Worm (Caenorhabditis elegans) whole organism, L4 larva: ENCODE measurements around the gene T10B10.8.

ENCODE experiments used
- D1046.2 ChIP-seq: fragments of 200-800 bp; sonication (Bioruptor generic); IDR thresholded peaks from 2 replicates; pipeline ENCODE4 v1.3.6; 2022; ENCODE audit warnings: missing genetic modification characterization, missing compliant biosample characterization
- ama-1 ChIP-seq: fragments of 150-350 bp; optimal IDR thresholded peaks from 2 replicates; lab custom pipeline; 2014; ENCODE audit warnings: inconsistent platforms, mixed read lengths
- attf-4 ChIP-seq: sonication (generic microtip); optimal IDR thresholded peaks from 3 replicates; lab custom pipeline; 2017; ENCODE audit warnings: missing biosample characterization, missing genetic modification characterization
- dmd-6 ChIP-seq: fragments of 200-800 bp; sonication (Bioruptor generic); IDR thresholded peaks from 2 replicates; pipeline ENCODE4 v1.3.6; 2022; ENCODE audit warnings: missing genetic modification reagents, missing genetic modification characterization, missing compliant biosample characterization
- fkh-10 ChIP-seq: fragments of 150-350 bp; optimal IDR thresholded peaks from 2 replicates; lab custom pipeline; 2014; ENCODE audit warnings: missing biosample characterization, missing genetic modification reagents, missing genetic modification characterization
- fos-1 ChIP-seq: fragments of 150-350 bp; optimal IDR thresholded peaks from 2 replicates; lab custom pipeline; 2014; ENCODE audit warnings: missing biosample characterization, missing genetic modification characterization
- jun-1 ChIP-seq: fragments of 150-350 bp; optimal IDR thresholded peaks from 2 replicates; lab custom pipeline; 2014; ENCODE audit warnings: missing biosample characterization, missing genetic modification reagents, missing genetic modification characterization
- lin-39 ChIP-seq: fragments of 150-350 bp; optimal IDR thresholded peaks from 2 replicates; lab custom pipeline; 2014; ENCODE audit warnings: missing biosample characterization, missing genetic modification reagents, missing genetic modification characterization
- mep-1 ChIP-seq: fragments of 150-350 bp; sonication (generic microtip); optimal IDR thresholded peaks from 3 replicates; lab custom pipeline; 2014; ENCODE audit warnings: missing biosample characterization, missing genetic modification characterization
- nhr-237 ChIP-seq: sonication (generic microtip); optimal IDR thresholded peaks from 2 replicates; lab custom pipeline; 2017; ENCODE audit warnings: missing biosample characterization, missing genetic modification characterization
- pqm-1 ChIP-seq: sonication (generic microtip); optimal IDR thresholded peaks from 2 replicates; lab custom pipeline; 2017; ENCODE audit warnings: missing biosample characterization, missing genetic modification characterization

DNA sequence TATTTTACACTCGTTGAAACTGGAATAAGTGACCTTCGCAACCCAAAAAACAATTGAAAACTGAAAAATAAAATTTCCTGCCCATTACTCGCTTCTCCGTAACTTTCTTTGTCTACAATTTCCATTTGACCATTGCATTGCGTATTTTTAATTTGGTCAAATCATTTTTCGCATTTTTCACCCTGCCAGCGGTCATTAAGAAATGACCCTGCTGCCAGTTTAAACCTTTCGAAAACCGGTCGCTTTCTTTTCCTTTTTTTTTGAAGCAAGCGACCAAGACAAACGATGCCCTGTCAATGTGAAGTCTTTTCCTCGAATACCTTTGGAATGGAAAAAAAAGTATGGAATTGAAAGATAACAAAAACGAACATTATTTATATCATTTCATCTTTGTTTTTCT is 5.1 kb downstream of the T10B10.8 start:
- TF ChIP-seq attf-4 (tag; lab: Kevin White, UChicago) (no peak), ama-1 (lab: Kevin White, UChicago) (no peak), D1046.2 (GFP tag; lab: Robert Waterston, UW) (no peak), pqm-1 (no peak), lin-39 (no peak), mep-1 (tag; lab: Kevin White, UChicago) (no peak), fkh-10 (GFP tag; lab: Kevin White, UChicago) (no peak), fos-1 (tag; lab: Kevin White, UChicago) (no peak), dmd-6 (GFP tag; lab: Robert Waterston, UW) (no peak), jun-1 (tag; lab: Kevin White, UChicago) (no peak), nhr-237 (tag; lab: Kevin White, UChicago) (no peak)
